Worm (Caenorhabditis elegans) whole organism, mixed stage, embryonic: ENCODE data around the gene srz-99.

Source experiments
- mep-1 ChIP-seq: fragments of 150-350 bp; optimal IDR thresholded peaks from 2 replicates; lab custom pipeline; 2017; ENCODE audit warnings: missing biosample characterization, missing genetic modification reagents, missing genetic modification characterization, inconsistent platforms
- nhr-76 ChIP-seq: sonication (generic microtip); optimal IDR thresholded peaks from 2 replicates; lab custom pipeline; 2017; ENCODE audit warnings: missing biosample characterization, missing genetic modification characterization
- pha-4 ChIP-seq: fragments of 150-350 bp; optimal IDR thresholded peaks from 2 replicates; lab custom pipeline; 2018; ENCODE audit warnings: missing biosample characterization, missing genetic modification reagents, missing genetic modification characterization
- ztf-11 ChIP-seq: fragments of 150-350 bp; optimal IDR thresholded peaks from 2 replicates; lab custom pipeline; 2014; ENCODE audit warnings: missing biosample characterization, missing genetic modification characterization

ce11 chrV:16756166-16756565, 26.1 kb downstream of the srz-99 start:
- TF ChIP-seq nhr-76 (tag; lab: Kevin White, UChicago), result no peak
- TF ChIP-seq pha-4, result no peak
- no peak for TF ChIP-seq mep-1 (tag; lab: Kevin White, UChicago)
- TF ChIP-seq ztf-11, result no peak
